Worm (Caenorhabditis elegans) whole organism, early embryonic: ENCODE results near the gene ect-2.

ENCODE experiments used
- B0310.2 ChIP-seq: sonication (generic microtip); optimal IDR thresholded peaks from 2 replicates; lab custom pipeline; 2016; ENCODE audit warnings: mild to moderate bottlenecking, missing genetic modification characterization, missing compliant biosample characterization
- aly-1 ChIP-seq: sonication (generic microtip); optimal IDR thresholded peaks from 2 replicates; lab custom pipeline; 2016; ENCODE audit warnings: missing genetic modification characterization, missing compliant biosample characterization
- ama-1 ChIP-seq: fragments of 150-350 bp; optimal IDR thresholded peaks from 2 replicates; lab custom pipeline; 2014
- ceh-36 ChIP-seq: sonication (generic microtip); optimal IDR thresholded peaks from 2 replicates; lab custom pipeline; 2016; ENCODE audit warnings: missing genetic modification characterization, inconsistent platforms, missing compliant biosample characterization
- ets-7 ChIP-seq: sonication (generic microtip); optimal IDR thresholded peaks from 2 replicates; lab custom pipeline; 2016; ENCODE audit warnings: missing genotype, missing genetic modification characterization, missing compliant biosample characterization
- flt-1 ChIP-seq: fragments of 200-800 bp; sonication (Bioruptor generic); IDR thresholded peaks from 2 replicates; pipeline ENCODE4 v1.3.6; 2022; ENCODE audit warnings: missing genetic modification characterization, missing compliant biosample characterization
- hmbx-1 ChIP-seq: sonication (generic microtip); optimal IDR thresholded peaks from 2 replicates; lab custom pipeline; 2016; ENCODE audit warnings: mild to moderate bottlenecking, missing genetic modification characterization, missing compliant biosample characterization
- hmg-4 ChIP-seq: fragments of 200-800 bp; sonication (Bioruptor generic); optimal IDR thresholded peaks from 2 replicates; lab custom pipeline; 2018; ENCODE audit warnings: mild to moderate bottlenecking, missing genetic modification characterization, missing compliant biosample characterization
- hnd-1 ChIP-seq: sonication (generic microtip); optimal IDR thresholded peaks from 2 replicates; lab custom pipeline; 2016; ENCODE audit warnings: missing genetic modification characterization, missing compliant biosample characterization
- pes-1 ChIP-seq: fragments of 200-800 bp; sonication (Bioruptor generic); IDR thresholded peaks from 2 replicates; pipeline ENCODE4 v1.3.6; 2022; ENCODE audit warnings: missing genetic modification reagents, missing genetic modification characterization, missing compliant biosample characterization
- scrt-1 ChIP-seq: fragments of 200-800 bp; sonication (Bioruptor generic); IDR thresholded peaks from 2 replicates; pipeline ENCODE4 v1.3.6; 2022; ENCODE audit warnings: missing genetic modification characterization, missing compliant biosample characterization
- sea-1 ChIP-seq: fragments of 200-800 bp; sonication (Bioruptor generic); conservative IDR thresholded peaks from 2 replicates; pipeline ENCODE4 v1.3.6; 2022; ENCODE audit warnings: missing genetic modification characterization, missing compliant biosample characterization
- tbx-11 ChIP-seq: fragments of 200-800 bp; sonication (Bioruptor generic); IDR thresholded peaks from 2 replicates; pipeline ENCODE4 v1.3.6; 2022; ENCODE audit warnings: missing genetic modification characterization, missing compliant biosample characterization
- tbx-37 ChIP-seq: fragments of 200-800 bp; sonication (Bioruptor generic); conservative IDR thresholded peaks from 2 replicates; pipeline ENCODE4 v1.3.6; 2022; ENCODE audit warnings: missing genetic modification reagents, missing genetic modification characterization, missing compliant biosample characterization

DNA sequence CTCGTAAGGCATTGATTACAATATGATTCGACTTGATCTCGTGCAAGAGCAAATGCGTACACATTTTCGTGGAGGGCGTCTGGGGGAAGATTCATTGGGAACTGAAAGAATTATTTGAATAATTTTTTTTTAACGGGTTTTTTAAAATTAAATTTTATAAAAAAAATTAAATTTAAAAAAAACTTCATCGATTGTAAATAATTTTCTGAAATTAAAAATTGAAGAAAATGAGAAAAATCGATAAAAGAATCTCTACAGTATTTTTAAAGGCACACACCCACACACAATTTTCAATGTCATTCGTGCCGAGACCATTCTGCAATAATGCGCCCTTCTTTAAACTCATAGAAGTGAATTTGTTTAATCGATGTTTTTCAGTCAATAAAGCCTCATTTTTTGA, 12.4 kb upstream of the ect-2 start, which contains the start of gene set-14:
- TF ChIP-seq scrt-1 (no peak), hnd-1 (tag; lab: Kevin White, UChicago) (no peak), hmbx-1 (tag; lab: Kevin White, UChicago) (no peak), B0310.2 (tag; lab: Kevin White, UChicago) (no peak), flt-1 (GFP tag; lab: Robert Waterston, UW) (no peak), tbx-37 (GFP tag; lab: Robert Waterston, UW) (no peak), ama-1 (lab: Kevin White, UChicago) (no peak), aly-1 (no peak), sea-1 (no peak), tbx-11 (no peak), pes-1 (GFP tag; lab: Robert Waterston, UW) (no peak), hmg-4 (GFP tag; lab: Kevin White, UChicago) (no peak), ets-7 (tag; lab: Kevin White, UChicago) (no peak), ceh-36 (no peak)
